Fruit fly (Drosophila melanogaster): ENCODE measurements around the gene CG42324.

The CG42324 gene

dm6 chr3L:3472063-3472528 lies at the start of gene CG42324, which contains the start of gene CG32267:
CG42324 (plus strand) TSS chr3L:3472447.
CG32267 (minus strand) TSS chr3L:3472113.
- peak; percentile 3 for TF ChIP-seq sage (GFP tag; optimal IDR thresholded peaks at IDR 0.05)
- TF ChIP-seq Hr78 (GFP tag; optimal IDR thresholded peaks at IDR 0.05) = no peak

DNA sequence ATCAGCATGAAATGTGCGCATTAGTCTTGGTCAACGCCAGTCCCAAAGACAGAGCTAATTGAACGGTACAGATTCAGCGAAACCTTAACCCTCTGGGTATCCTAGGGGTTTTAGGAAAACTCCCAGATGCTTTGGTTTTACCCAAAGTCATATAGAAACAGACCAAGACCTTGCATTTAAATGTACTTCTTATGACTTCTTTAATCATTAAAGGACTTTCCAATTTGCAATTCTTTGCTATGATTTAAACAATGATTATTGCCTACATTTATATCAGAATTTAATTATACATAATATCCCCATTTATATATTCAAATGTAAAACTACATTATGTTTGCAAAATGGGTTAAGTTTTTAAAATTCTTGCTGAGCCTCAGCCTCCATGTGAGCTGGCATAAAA lies 49.2 kb upstream of the CG42324 start:
- TF ChIP-seq dl (GFP tag; optimal IDR thresholded peaks at IDR 0.05; ENCODE audit: insufficient read depth in 1 of 2, partially characterized antibody in 2 of 2) (no peak), OdsH (GFP tag; optimal IDR thresholded peaks at IDR 0.05) (peak; percentile 69), lola (GFP tag; optimal IDR thresholded peaks at IDR 0.05) (no peak), Sp1 (GFP tag; optimal IDR thresholded peaks at IDR 0.05) (peak; percentile 73), Mio (GFP tag; optimal IDR thresholded peaks at IDR 0.05) (no peak), psq (GFP tag; optimal IDR thresholded peaks at IDR 0.05) (peak; percentile 26), Rel (GFP tag; optimal IDR thresholded peaks at IDR 0.05) (no peak), Rel (tag; optimal IDR thresholded peaks at IDR 0.05) (no peak), CG32264 (GFP tag; optimal IDR thresholded peaks at IDR 0.05) (no peak), Dif (GFP tag; optimal IDR thresholded peaks at IDR 0.05; ENCODE audit: partially characterized antibody) (no peak), Dfd (GFP tag; optimal IDR thresholded peaks at IDR 0.05) (no peak), fru (GFP tag; optimal IDR thresholded peaks at IDR 0.05) (peak; percentile 61), h (GFP tag; optimal IDR thresholded peaks at IDR 0.05) (peak; percentile 65), tai (GFP tag; optimal IDR thresholded peaks at IDR 0.05) (no peak), N (GFP tag; optimal IDR thresholded peaks at IDR 0.05) (no peak), Hr83 (GFP tag; optimal IDR thresholded peaks at IDR 0.05; ENCODE audit: poor library complexity, severe bottlenecking) (no peak), GATAd (GFP tag; optimal IDR thresholded peaks at IDR 0.05) (no peak), Abd-B (GFP tag; optimal IDR thresholded peaks at IDR 0.05) (no peak), HLH106 (tag; optimal IDR thresholded peaks at IDR 0.05) (peak; percentile 72), CG9705 (GFP tag; optimal IDR thresholded peaks at IDR 0.05) (no peak), woc (GFP tag; optimal IDR thresholded peaks at IDR 0.05) (peak; percentile 56), Hnf4 (GFP tag; optimal IDR thresholded peaks at IDR 0.05) (no peak), foxo (GFP tag; optimal IDR thresholded peaks at IDR 0.05) (peak in 1 of 2 experiments; percentile 69), pan (optimal IDR thresholded peaks at IDR 0.05) (no peak), jim (GFP tag; optimal IDR thresholded peaks at IDR 0.05) (no peak), Hr78 (GFP tag; optimal IDR thresholded peaks at IDR 0.05) (no peak), Vsx2 (GFP tag; optimal IDR thresholded peaks at IDR 0.05; ENCODE audit: partially characterized antibody) (no peak), CrebA (GFP tag; optimal IDR thresholded peaks at IDR 0.05; ENCODE audit: borderline replicate concordance) (no peak), dmrt93B (GFP tag; optimal IDR thresholded peaks at IDR 0.05) (peak; percentile 37), sv (GFP tag; optimal IDR thresholded peaks at IDR 0.05) (no peak), Jra (GFP tag; optimal IDR thresholded peaks at IDR 0.05) (peak; percentile 18), brk (GFP tag; optimal IDR thresholded peaks at IDR 0.05) (peak; percentile 33), sage (GFP tag; optimal IDR thresholded peaks at IDR 0.05) (no peak), ey (GFP tag; optimal IDR thresholded peaks at IDR 0.05) (peak; percentile 16), Myc (optimal IDR thresholded peaks at IDR 0.05) (no peak), rgr (GFP tag; optimal IDR thresholded peaks at IDR 0.05) (peak; percentile 55), usp (GFP tag; optimal IDR thresholded peaks at IDR 0.05) (no peak), dsf (GFP tag; optimal IDR thresholded peaks at IDR 0.05; ENCODE audit: borderline replicate concordance) (no peak), br (GFP tag; optimal IDR thresholded peaks at IDR 0.05) (peak; percentile 72)

DNA sequence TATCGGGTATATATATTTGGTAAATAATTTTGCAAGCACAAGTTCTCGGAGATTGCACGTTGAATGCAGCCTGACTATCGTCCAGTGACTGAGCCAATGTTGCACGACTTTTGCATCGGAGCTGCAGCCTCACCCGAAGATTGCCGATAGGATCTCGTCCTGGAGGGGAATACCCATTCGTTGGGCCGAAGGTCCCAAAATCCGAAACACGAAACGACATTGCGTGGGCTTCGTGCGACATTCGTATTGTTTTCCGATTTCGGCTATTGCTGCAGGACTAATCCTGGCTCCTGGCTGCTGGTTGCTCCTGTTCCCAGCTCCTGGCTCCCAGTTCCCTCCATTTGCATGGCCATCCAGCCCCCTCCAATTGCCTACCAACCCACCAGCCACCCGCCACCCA lies 47.4 kb upstream of the CG42324 start, which contains the start of gene sty:
TSS of gene sty (minus strand) at position 90 of the 400 bp plus-strand sequence.
- TF ChIP-seq sage (GFP tag; optimal IDR thresholded peaks at IDR 0.05) (no peak), Rel (GFP tag; optimal IDR thresholded peaks at IDR 0.05) (no peak), Rel (tag; optimal IDR thresholded peaks at IDR 0.05) (no peak), ey (GFP tag; optimal IDR thresholded peaks at IDR 0.05) (no peak), CrebA (GFP tag; optimal IDR thresholded peaks at IDR 0.05; ENCODE audit: borderline replicate concordance) (no peak), Abd-B (GFP tag; optimal IDR thresholded peaks at IDR 0.05) (no peak), brk (GFP tag; optimal IDR thresholded peaks at IDR 0.05) (no peak), psq (GFP tag; optimal IDR thresholded peaks at IDR 0.05) (no peak)
